Fruit fly (Drosophila melanogaster): ENCODE results near the gene CG31368.

Gene CG31368

DNA sequence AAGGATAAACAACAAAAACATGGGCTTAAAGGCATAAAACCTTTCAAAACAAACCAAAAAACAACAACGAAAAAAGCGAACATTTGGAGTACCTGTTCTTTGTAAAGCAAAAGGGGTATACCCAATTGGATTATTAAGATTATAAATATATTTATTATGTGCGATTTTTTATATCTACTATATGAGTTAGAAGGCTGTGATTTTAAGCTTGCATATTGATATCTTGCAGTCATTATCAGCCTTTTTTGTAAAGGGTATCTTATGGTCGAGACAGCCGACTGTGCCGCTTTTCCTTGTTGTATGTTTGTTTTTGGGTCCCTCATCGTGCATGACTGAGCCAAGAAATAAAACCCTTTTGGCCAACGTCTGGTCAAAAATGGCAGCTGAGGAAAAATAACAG is 9.9 kb upstream of the CG31368 start (continued):
- peak; percentile 13 for TF ChIP-seq nmo (GFP tag; optimal IDR thresholded peaks at IDR 0.05)
- TF ChIP-seq zf30C (GFP tag; optimal IDR thresholded peaks at IDR 0.05), result no peak
- peak; percentile 30 for TF ChIP-seq Oli (tag; optimal IDR thresholded peaks at IDR 0.05)
- TF ChIP-seq prd (optimal IDR thresholded peaks at IDR 0.05), result no peak
- peak; percentile 83 for TF ChIP-seq prd (GFP tag; IDR thresholded peaks at IDR 0.05)
- peak; percentile 32 for TF ChIP-seq CG14710 (tag; optimal IDR thresholded peaks at IDR 0.05)
- TF ChIP-seq CG11456 (GFP tag; IDR thresholded peaks at IDR 0.05), result peak; percentile 70; the same call in 1 of the 3 replicates
- TF ChIP-seq lmd (GFP tag; IDR thresholded peaks at IDR 0.05), result peak; percentile 49
- peak; percentile 14 for TF ChIP-seq CG9817 (tag; optimal IDR thresholded peaks at IDR 0.05)
- TF ChIP-seq CG4282 (GFP tag; optimal IDR thresholded peaks at IDR 0.05), result no peak
- no peak for TF ChIP-seq hkb (optimal IDR thresholded peaks at IDR 0.05)
- TF ChIP-seq hkb (GFP tag; IDR thresholded peaks at IDR 0.05), result peak; percentile 44; the same call in 1 of the 2 replicates
- TF ChIP-seq caup (GFP tag; optimal IDR thresholded peaks at IDR 0.05; ENCODE audit: severe bottlenecking), result peak; percentile 49
- TF ChIP-seq CG42726 (GFP tag; IDR thresholded peaks at IDR 0.05; ENCODE audit: partially characterized antibody), result no peak
- no peak for TF ChIP-seq oc (tag; optimal IDR thresholded peaks at IDR 0.05)
- peak; percentile 22 for TF ChIP-seq CG15514 (GFP tag; optimal IDR thresholded peaks at IDR 0.05)
- TF ChIP-seq slbo (GFP tag; IDR thresholded peaks at IDR 0.05), result peak; percentile 66
- TF ChIP-seq Bgb (GFP tag; IDR thresholded peaks at IDR 0.05; ENCODE audit: partially characterized antibody), result no peak
- peak; percentile 59 for TF ChIP-seq Asciz (GFP tag; optimal IDR thresholded peaks at IDR 0.05)
- TF ChIP-seq H15 (GFP tag; IDR thresholded peaks at IDR 0.05), result peak; percentile 66; the same call in 2 of the 3 replicates
- TF ChIP-seq CG13424 (tag; optimal IDR thresholded peaks at IDR 0.05), result peak; percentile 24
- peak; percentile 75 for TF ChIP-seq CG17359 (tag; optimal IDR thresholded peaks at IDR 0.05)
- TF ChIP-seq odd (GFP tag; optimal IDR thresholded peaks at IDR 0.05), result no peak
- no peak for TF ChIP-seq CG4328 (GFP tag; optimal IDR thresholded peaks at IDR 0.05)
- TF ChIP-seq knrl (GFP tag; IDR thresholded peaks at IDR 0.05; ENCODE audit: partially characterized antibody), result no peak
- TF ChIP-seq fd96Cb (tag; optimal IDR thresholded peaks at IDR 0.05), result peak; percentile 68
- peak; percentile 62; the same call in 1 of the 2 replicates for TF ChIP-seq ara (GFP tag; IDR thresholded peaks at IDR 0.05)
- peak; percentile 44 for TF ChIP-seq CG3281 (GFP tag; optimal IDR thresholded peaks at IDR 0.05)
- TF ChIP-seq sc (optimal IDR thresholded peaks at IDR 0.05), result no peak
- no peak for TF ChIP-seq sc (GFP tag; optimal IDR thresholded peaks at IDR 0.05)
- TF ChIP-seq Hr51 (GFP tag; optimal IDR thresholded peaks at IDR 0.05), result peak in 1 of 2 experiments; percentile 41
- TF ChIP-seq repo (GFP tag; optimal IDR thresholded peaks at IDR 0.05), result no peak
- no peak for TF ChIP-seq pum (GFP tag; optimal IDR thresholded peaks at IDR 0.05)
- TF ChIP-seq CG10959 (GFP tag; IDR thresholded peaks at IDR 0.05), result peak; percentile 28; the same call in 1 of the 2 replicates
- TF ChIP-seq Hmr (GFP tag; optimal IDR thresholded peaks at IDR 0.05), result peak; percentile 62
- peak; percentile 62 for TF ChIP-seq CG14441 (GFP tag; IDR thresholded peaks at IDR 0.05)
- TF ChIP-seq CG9932 (GFP tag; IDR thresholded peaks at IDR 0.05), result peak; percentile 46; the same call in 1 of the 2 replicates
- peak; percentile 51 for TF ChIP-seq ind (GFP tag; optimal IDR thresholded peaks at IDR 0.05)
- peak; percentile 17 for TF ChIP-seq CG10654 (GFP tag; optimal IDR thresholded peaks at IDR 0.05)
- peak; percentile 51; the same call in 1 of the 3 replicates for TF ChIP-seq CG17361 (GFP tag; IDR thresholded peaks at IDR 0.05)
- no peak for TF ChIP-seq chif (GFP tag; optimal IDR thresholded peaks at IDR 0.05)
- peak; percentile 62; the same call in 1 of the 2 replicates for TF ChIP-seq Ada2b (GFP tag; IDR thresholded peaks at IDR 0.05)
- peak; percentile 43; the same call in 1 of the 2 replicates for TF ChIP-seq chm (GFP tag; IDR thresholded peaks at IDR 0.05)
- TF ChIP-seq CG12391 (tag; optimal IDR thresholded peaks at IDR 0.05), result peak; percentile 18
- no peak for TF ChIP-seq CG13894 (tag; optimal IDR thresholded peaks at IDR 0.05)
- peak; percentile 34 for TF ChIP-seq CG7556 (GFP tag; optimal IDR thresholded peaks at IDR 0.05)
- peak; percentile 47 for TF ChIP-seq CG10267 (tag; optimal IDR thresholded peaks at IDR 0.05)
- TF ChIP-seq nerfin-2 (GFP tag; IDR thresholded peaks at IDR 0.05; ENCODE audit: partially characterized antibody), result no peak
- peak; percentile 40 for TF ChIP-seq scrt (GFP tag; optimal IDR thresholded peaks at IDR 0.05)
- peak; percentile 29; the same call in 1 of the 2 replicates for TF ChIP-seq CG31224 (GFP tag; IDR thresholded peaks at IDR 0.05)

Measured in whole organism, embryonic.